Fruit fly (Drosophila melanogaster): Measurements from ENCODE around the gene TrissinR.
A peak's percentile ranks its signal among the peaks of the same experiment; 100 is the strongest.

The TrissinR gene

dm6 chr2L:5799435-5800387 lies 24.1 kb upstream of the TrissinR start, which contains the start of gene CG9171 (continued):
- TF ChIP-seq Antp (GFP tag; optimal IDR thresholded peaks at IDR 0.05) (peak; percentile 29), cas (GFP tag; IDR thresholded peaks at IDR 0.05) (no peak), CG3726 (GFP tag; IDR thresholded peaks at IDR 0.05) (no peak), az2 (GFP tag; optimal IDR thresholded peaks at IDR 0.05) (no peak), CG13894 (tag; optimal IDR thresholded peaks at IDR 0.05) (peak; percentile 79), CG8944 (GFP tag; optimal IDR thresholded peaks at IDR 0.05) (no peak), TFAM (GFP tag; optimal IDR thresholded peaks at IDR 0.05) (no peak), CG8478 (optimal IDR thresholded peaks at IDR 0.05) (no peak), CG18764 (GFP tag; optimal IDR thresholded peaks at IDR 0.05) (no peak), pum (GFP tag; optimal IDR thresholded peaks at IDR 0.05) (no peak), CG12391 (tag; optimal IDR thresholded peaks at IDR 0.05) (peak; percentile 61), CG4820 (GFP tag; optimal IDR thresholded peaks at IDR 0.05) (no peak), CG1832 (GFP tag; optimal IDR thresholded peaks at IDR 0.05) (no peak), CG1603 (tag; optimal IDR thresholded peaks at IDR 0.05) (peak; percentile 91), CG10321 (GFP tag; IDR thresholded peaks at IDR 0.05) (no peak), Sin3A (optimal IDR thresholded peaks at IDR 0.05) (peak; percentile 13), bowl (GFP tag; IDR thresholded peaks at IDR 0.05) (no peak), insv (GFP tag; optimal IDR thresholded peaks at IDR 0.05) (peak; percentile 77 to 96), CG11695 (GFP tag; IDR thresholded peaks at IDR 0.05) (no peak), gce (GFP tag; IDR thresholded peaks at IDR 0.05) (peak; percentile 38; the same call in 1 of the 3 replicates), mirr (GFP tag; optimal IDR thresholded peaks at IDR 0.05) (peak; percentile 70), exex (tag; optimal IDR thresholded peaks at IDR 0.05) (peak; percentile 4), CG14860 (GFP tag; IDR thresholded peaks at IDR 0.05; ENCODE audit: partially characterized antibody) (0 out of 3 replicates have a peak, but pooled peaks have one; percentile 15), salm (tag; optimal IDR thresholded peaks at IDR 0.05) (no peak), Oli (tag; optimal IDR thresholded peaks at IDR 0.05) (no peak), D (optimal IDR thresholded peaks at IDR 0.05) (no peak), D (GFP tag; optimal IDR thresholded peaks at IDR 0.05) (no peak), sima (GFP tag; optimal IDR thresholded peaks at IDR 0.05) (no peak), CG4617 (GFP tag; optimal IDR thresholded peaks at IDR 0.05; ENCODE audit: borderline replicate concordance) (no peak), CG10462 (GFP tag; optimal IDR thresholded peaks at IDR 0.05) (no peak), Bdp1 (GFP tag; optimal IDR thresholded peaks at IDR 0.05) (peak; percentile 16), ac (GFP tag; optimal IDR thresholded peaks at IDR 0.05) (no peak), CG11398 (GFP tag; optimal IDR thresholded peaks at IDR 0.05) (no peak), tap (tag; optimal IDR thresholded peaks at IDR 0.05) (no peak), Med (GFP tag) (peak; percentile 90), CG4854 (GFP tag; optimal IDR thresholded peaks at IDR 0.05) (no peak), CG3281 (GFP tag; optimal IDR thresholded peaks at IDR 0.05) (no peak), CG30403 (GFP tag; optimal IDR thresholded peaks at IDR 0.05) (peak; percentile 24), zen2 (GFP tag; IDR thresholded peaks at IDR 0.05; ENCODE audit: partially characterized antibody) (no peak), z (GFP tag; IDR thresholded peaks at IDR 0.05) (0 out of 3 replicates have a peak, but pooled peaks have one; percentile 3), ci (GFP tag; IDR thresholded peaks at IDR 0.05) (peak; percentile 79), schlank (tag; optimal IDR thresholded peaks at IDR 0.05) (peak; percentile 0), p53 (GFP tag; optimal IDR thresholded peaks at IDR 0.05) (peak; percentile 0), CG2875 (GFP tag; optimal IDR thresholded peaks at IDR 0.05) (no peak), wek (GFP tag; optimal IDR thresholded peaks at IDR 0.05) (peak; percentile 13), pan (optimal IDR thresholded peaks at IDR 0.05) (no peak), pan (GFP tag; optimal IDR thresholded peaks at IDR 0.05 in 1 of 2, IDR thresholded peaks at IDR 0.05 in 1 of 2) (peak in 1 of 2 experiments; percentile 52), Optix (GFP tag; IDR thresholded peaks at IDR 0.05) (0 out of 3 replicates have a peak, but pooled peaks have one; percentile 22), CG8924 (tag; optimal IDR thresholded peaks at IDR 0.05) (no peak), CG34224 (GFP tag; IDR thresholded peaks at IDR 0.05; ENCODE audit: partially characterized antibody) (no peak; the same call in 1 of the 3 replicates)
